Fruit fly (Drosophila melanogaster): ENCODE results near the gene CG13045.
A peak's percentile ranks its signal among the peaks of the same experiment; 100 is the strongest.

CG13045 gene

DNA sequence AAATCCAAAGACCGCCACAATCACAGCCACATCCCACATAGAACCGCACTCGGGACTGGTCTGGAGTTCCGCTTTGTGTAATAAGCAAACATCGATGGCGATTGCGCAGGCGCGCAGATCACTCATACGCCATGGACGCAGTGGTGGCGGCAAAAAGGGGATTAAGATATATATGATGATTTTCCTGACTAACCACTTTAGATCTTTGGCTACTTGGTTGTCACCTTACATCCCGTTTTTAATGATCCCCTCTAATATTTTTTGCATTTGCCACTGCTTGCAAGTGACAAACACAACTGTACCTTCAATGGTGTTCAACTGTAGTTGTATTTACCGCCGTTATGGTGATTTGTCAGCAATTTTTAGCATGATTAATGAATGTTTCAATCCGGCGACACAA lies 19.2 kb upstream of the CG13045 start (continued):
- no peak for TF ChIP-seq slp2 (GFP tag; optimal IDR thresholded peaks at IDR 0.05)
- TF ChIP-seq CG3281 (GFP tag; optimal IDR thresholded peaks at IDR 0.05): peak; percentile 27
- no peak for TF ChIP-seq run (tag; optimal IDR thresholded peaks at IDR 0.05)
- no peak for TF ChIP-seq CG6654 (GFP tag; optimal IDR thresholded peaks at IDR 0.05)
- TF ChIP-seq salm (tag; optimal IDR thresholded peaks at IDR 0.05): no peak
- TF ChIP-seq Awh (GFP tag; IDR thresholded peaks at IDR 0.05): no peak
- no peak for TF ChIP-seq gt (GFP tag; IDR thresholded peaks at IDR 0.05)
- TF ChIP-seq chm (GFP tag; IDR thresholded peaks at IDR 0.05): no peak
- TF ChIP-seq pum (GFP tag; optimal IDR thresholded peaks at IDR 0.05): no peak
- TF ChIP-seq CG10321 (GFP tag; IDR thresholded peaks at IDR 0.05): no peak
- TF ChIP-seq dpn (GFP tag; optimal IDR thresholded peaks at IDR 0.05): no peak
- TF ChIP-seq lola (GFP tag; optimal IDR thresholded peaks at IDR 0.05): no peak
- TF ChIP-seq CG32767 (GFP tag; IDR thresholded peaks at IDR 0.05): no peak
- TF ChIP-seq C15 (GFP tag; IDR thresholded peaks at IDR 0.05): no peak
- no peak for TF ChIP-seq Kr (GFP tag; optimal IDR thresholded peaks at IDR 0.05)
- TF ChIP-seq sna (GFP tag; IDR thresholded peaks at IDR 0.05; ENCODE audit: partially characterized antibody): no peak
- no peak for TF ChIP-seq CG15073 (GFP tag; optimal IDR thresholded peaks at IDR 0.05)
- TF ChIP-seq Sin3A (optimal IDR thresholded peaks at IDR 0.05): no peak
- TF ChIP-seq kni (GFP tag; optimal IDR thresholded peaks at IDR 0.05): no peak
- no peak for TF ChIP-seq CG30020 (tag; optimal IDR thresholded peaks at IDR 0.05)
- TF ChIP-seq CG15514 (GFP tag; optimal IDR thresholded peaks at IDR 0.05): peak; percentile 23
- peak; percentile 5 for TF ChIP-seq Antp (GFP tag; optimal IDR thresholded peaks at IDR 0.05)
- TF ChIP-seq hb (GFP tag; IDR thresholded peaks at IDR 0.05; ENCODE audit: partially characterized antibody): no peak
- TF ChIP-seq Adf1 (GFP tag; IDR thresholded peaks at IDR 0.05): no peak
- TF ChIP-seq CG12071 (GFP tag; optimal IDR thresholded peaks at IDR 0.05): no peak
- no peak for TF ChIP-seq pnt (GFP tag; optimal IDR thresholded peaks at IDR 0.05)
- TF ChIP-seq ranshi (GFP tag; IDR thresholded peaks at IDR 0.05): 0 out of 2 replicates have a peak, but pooled peaks have one; percentile 29
- no peak for TF ChIP-seq Camta (GFP tag; optimal IDR thresholded peaks at IDR 0.05)
- TF ChIP-seq Bgb (GFP tag; IDR thresholded peaks at IDR 0.05; ENCODE audit: partially characterized antibody): no peak
- TF ChIP-seq nerfin-2 (GFP tag; IDR thresholded peaks at IDR 0.05; ENCODE audit: partially characterized antibody): no peak
- TF ChIP-seq sima (GFP tag; optimal IDR thresholded peaks at IDR 0.05): no peak
- no peak for TF ChIP-seq Tbp (GFP tag; optimal IDR thresholded peaks at IDR 0.05)
- TF ChIP-seq wek (GFP tag; optimal IDR thresholded peaks at IDR 0.05): no peak
- no peak for TF ChIP-seq Hr78 (GFP tag; optimal IDR thresholded peaks at IDR 0.05)
- TF ChIP-seq CG17359 (tag; optimal IDR thresholded peaks at IDR 0.05): no peak
- no peak for TF ChIP-seq h (optimal IDR thresholded peaks at IDR 0.05)
- no peak for TF ChIP-seq ap (GFP tag; IDR thresholded peaks at IDR 0.05)
- TF ChIP-seq CG11723 (GFP tag; optimal IDR thresholded peaks at IDR 0.05): no peak
- no peak for TF ChIP-seq CG13775 (GFP tag; optimal IDR thresholded peaks at IDR 0.05)
- no peak for TF ChIP-seq ERR (GFP tag; optimal IDR thresholded peaks at IDR 0.05)
- TF ChIP-seq dmrt99B (tag; optimal IDR thresholded peaks at IDR 0.05): no peak
- peak; percentile 9 for TF ChIP-seq cwo (GFP tag; optimal IDR thresholded peaks at IDR 0.05)
- no peak for TF ChIP-seq CG4328 (GFP tag; optimal IDR thresholded peaks at IDR 0.05)
- TF ChIP-seq CG5180 (GFP tag; optimal IDR thresholded peaks at IDR 0.05): no peak
- TF ChIP-seq ssp (GFP tag; IDR thresholded peaks at IDR 0.05): no peak
- peak; percentile 25; the same call in 1 of the 2 replicates for TF ChIP-seq HLH3B (GFP tag; IDR thresholded peaks at IDR 0.05)
- no peak for TF ChIP-seq cg (GFP tag; optimal IDR thresholded peaks at IDR 0.05)
- TF ChIP-seq CG33213 (GFP tag; optimal IDR thresholded peaks at IDR 0.05): no peak
- TF ChIP-seq inv (GFP tag; IDR thresholded peaks at IDR 0.05; ENCODE audit: partially characterized antibody): no peak
- no peak for TF ChIP-seq CG10959 (GFP tag; IDR thresholded peaks at IDR 0.05)
- TF ChIP-seq CG3847 (GFP tag; IDR thresholded peaks at IDR 0.05): peak; percentile 26; the same call in 1 of the 2 replicates
- TF ChIP-seq ab (GFP tag; optimal IDR thresholded peaks at IDR 0.05): no peak

Measured in whole organism, embryonic.